Worm (Caenorhabditis elegans): ENCODE data around the gene gpa-9.

DNA sequence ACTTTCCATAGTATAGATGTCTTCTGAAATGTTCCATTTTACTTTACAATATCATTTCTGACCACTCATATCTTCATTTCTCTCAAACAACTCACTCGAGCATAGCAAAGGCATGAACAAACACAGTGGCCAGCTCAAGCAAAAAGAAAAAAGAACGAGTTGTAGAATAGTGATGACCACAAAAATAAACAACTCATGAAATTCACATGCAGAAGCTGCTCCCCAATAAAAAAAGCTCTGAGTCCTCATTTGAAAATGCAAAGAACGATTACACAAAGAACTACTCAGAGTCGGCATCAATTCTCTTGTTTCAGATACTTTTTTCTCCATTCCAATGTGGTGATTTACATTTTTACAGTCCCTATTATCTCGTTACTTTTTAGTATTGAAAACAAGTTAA lies 14.4 kb downstream of the gpa-9 start:
- TF ChIP-seq arid-1 (GFP tag; conservative IDR thresholded peaks at IDR 0.05) (no peak), lin-13 (GFP tag; optimal IDR thresholded peaks at IDR 0.05) (no peak), set-16 (GFP tag; IDR thresholded peaks at IDR 0.05) (no peak), lsy-2 (tag; optimal IDR thresholded peaks at IDR 0.05) (no peak), unc-62 (GFP tag; optimal IDR thresholded peaks at IDR 0.05 in 1 of 2) (no peak), unc-62 (tag; optimal IDR thresholded peaks at IDR 0.05) (no peak), unc-39 (tag; optimal IDR thresholded peaks at IDR 0.05) (no peak), skn-1 (tag; optimal IDR thresholded peaks at IDR 0.05) (no peak), ama-1 (optimal IDR thresholded peaks at IDR 0.05) (no peak), hif-1 (tag; optimal IDR thresholded peaks at IDR 0.05) (no peak), lin-1 (GFP tag; IDR thresholded peaks at IDR 0.05) (no peak), fos-1 (tag; optimal IDR thresholded peaks at IDR 0.05) (no peak)

All from whole organism, L4 larva.